Fruit fly (Drosophila melanogaster) whole organism, embryonic: ENCODE measurements around the gene CG16826.

Experiments
- Antp ChIP-seq: fragments of 200-800 bp; sonication (Bioruptor generic); optimal IDR thresholded peaks from 3 replicates; lab custom pipeline; 2016; ENCODE audit warnings: missing biosample characterization, missing genetic modification characterization
- Asciz ChIP-seq: fragments of 200-800 bp; sonication (Bioruptor generic); optimal IDR thresholded peaks from 2 replicates; lab custom pipeline; 2017; ENCODE audit warnings: missing biosample characterization, mild to moderate bottlenecking, missing genetic modification characterization, missing genetic modification reagents
- B-H1 ChIP-seq: fragments of 200-800 bp; sonication (Bioruptor generic); IDR thresholded peaks from 3 replicates; pipeline ENCODE4 v1.3.6; 2022; ENCODE audit warnings: missing biosample characterization, missing genetic modification characterization
- BEAF-32 ChIP-seq: fragments of 200-800 bp; sonication (Bioruptor generic); optimal IDR thresholded peaks from 3 replicates; lab custom pipeline; 2017; ENCODE audit warnings: missing biosample characterization, missing genetic modification characterization, mild to moderate bottlenecking, moderate library complexity, missing genetic modification reagents
- CG11085 ChIP-seq: fragments of 200-800 bp; sonication (Bioruptor generic); IDR thresholded peaks from 2 replicates; pipeline ENCODE4 v1.3.6; 2022; ENCODE audit warnings: missing biosample characterization, missing genetic modification characterization
- CG11093 ChIP-seq: fragments of 200-800 bp; sonication (Bioruptor generic); IDR thresholded peaks from 3 replicates; pipeline ENCODE4 v1.3.6; 2022; ENCODE audit warnings: missing biosample characterization, missing genetic modification characterization
- CG12942 ChIP-seq: fragments of 200-800 bp; sonication (Bioruptor generic); optimal IDR thresholded peaks from 3 replicates; lab custom pipeline; 2016; ENCODE audit warnings: missing biosample characterization, missing genetic modification characterization
- CG13775 ChIP-seq: fragments of 200-800 bp; sonication (Bioruptor generic); optimal IDR thresholded peaks from 3 replicates; lab custom pipeline; 2017; ENCODE audit warnings: missing biosample characterization, mild to moderate bottlenecking, missing genetic modification characterization
- CG15073 ChIP-seq: fragments of 200-800 bp; sonication (Bioruptor generic); optimal IDR thresholded peaks from 2 replicates; lab custom pipeline; 2016; ENCODE audit warnings: missing biosample characterization, missing genetic modification characterization
- CG18599 ChIP-seq: fragments of 200-800 bp; sonication (Bioruptor generic); optimal IDR thresholded peaks from 3 replicates; lab custom pipeline; 2017; ENCODE audit warnings: missing biosample characterization, missing genetic modification characterization, mild to moderate bottlenecking, moderate library complexity, missing genetic modification reagents
- CG2199 ChIP-seq: fragments of 200-800 bp; sonication (Bioruptor generic); IDR thresholded peaks from 3 replicates; pipeline ENCODE4 v1.3.6; 2022; ENCODE audit warnings: missing biosample characterization, missing genetic modification characterization
- CG2678 ChIP-seq: fragments of 200-800 bp; sonication (Bioruptor generic); optimal IDR thresholded peaks from 3 replicates; lab custom pipeline; 2019; ENCODE audit warnings: missing biosample characterization, mild to moderate bottlenecking, missing genetic modification characterization, moderate library complexity
- CG33557 ChIP-seq: fragments of 200-800 bp; sonication (Bioruptor generic); optimal IDR thresholded peaks from 2 replicates; lab custom pipeline; 2019; ENCODE audit warnings: missing biosample characterization, mild to moderate bottlenecking, missing genetic modification characterization, moderate library complexity
- CG4854 ChIP-seq: fragments of 200-800 bp; sonication (Bioruptor generic); optimal IDR thresholded peaks from 2 replicates; lab custom pipeline; 2016; ENCODE audit warnings: missing biosample characterization, missing genetic modification characterization, inconsistent platforms
- CG5180 ChIP-seq: fragments of 200-800 bp; sonication (Bioruptor generic); optimal IDR thresholded peaks from 3 replicates; lab custom pipeline; 2017; ENCODE audit warnings: missing biosample characterization, missing genetic modification characterization, mild to moderate bottlenecking, moderate library complexity, missing genetic modification reagents
- CG6854 ChIP-seq: fragments of 200-800 bp; sonication (Bioruptor generic); optimal IDR thresholded peaks from 3 replicates; lab custom pipeline; 2017; ENCODE audit warnings: missing biosample characterization, mild to moderate bottlenecking, missing genetic modification characterization
- CG7786 ChIP-seq: fragments of 200-800 bp; sonication (Bioruptor generic); optimal IDR thresholded peaks from 2 replicates; lab custom pipeline; 2016; ENCODE audit warnings: missing biosample characterization, missing genetic modification characterization
- CG7987 ChIP-seq: fragments of 200-800 bp; sonication (Bioruptor generic); optimal IDR thresholded peaks from 2 replicates; lab custom pipeline; 2018; ENCODE audit warnings: missing biosample characterization, mild to moderate bottlenecking, missing genetic modification characterization, moderate library complexity
- CG8089 ChIP-seq: fragments of 200-800 bp; sonication (Bioruptor generic); optimal IDR thresholded peaks from 3 replicates; lab custom pipeline; 2016; ENCODE audit warnings: missing biosample characterization, missing genetic modification characterization
- Dad ChIP-seq: fragments of 200-800 bp; sonication (Bioruptor generic); optimal IDR thresholded peaks from 3 replicates; lab custom pipeline; 2016; ENCODE audit warnings: missing biosample characterization, missing genetic modification characterization
- Dbx ChIP-seq: fragments of 200-800 bp; sonication (Bioruptor generic); IDR thresholded peaks from 3 replicates; pipeline ENCODE4 v1.3.6; 2022; ENCODE audit warnings: missing biosample characterization, missing genetic modification characterization
- Doc3 ChIP-seq: fragments of 200-800 bp; sonication (Bioruptor generic); IDR thresholded peaks from 3 replicates; pipeline ENCODE4 v1.3.6; 2022; ENCODE audit warnings: missing biosample characterization, missing genetic modification characterization; ENCODE audit not compliant: partially characterized antibody
- Dref ChIP-seq: fragments of 200-800 bp; sonication (Bioruptor generic); IDR thresholded peaks from 2 replicates; pipeline ENCODE4 v1.3.6; 2022; ENCODE audit warnings: missing biosample characterization, missing genetic modification characterization
- HLH54F ChIP-seq: fragments of 200-800 bp; sonication (Bioruptor generic); optimal IDR thresholded peaks from 3 replicates; lab custom pipeline; 2016; ENCODE audit warnings: missing biosample characterization, missing genetic modification characterization
- MBD-R2 ChIP-seq: fragments of 200-800 bp; sonication (Bioruptor generic); IDR thresholded peaks from 2 replicates; pipeline ENCODE4 v1.3.6; 2022; ENCODE audit warnings: missing biosample characterization, missing genetic modification characterization
- NfI ChIP-seq: fragments of 200-800 bp; sonication (Bioruptor generic); optimal IDR thresholded peaks from 3 replicates; lab custom pipeline; 2018; ENCODE audit warnings: missing biosample characterization, mild to moderate bottlenecking, missing genetic modification characterization, moderate library complexity
- Side ChIP-seq: fragments of 200-800 bp; sonication (Bioruptor generic); optimal IDR thresholded peaks from 2 replicates; lab custom pipeline; 2016; ENCODE audit warnings: missing biosample characterization, missing genetic modification characterization
- TFAM ChIP-seq: fragments of 200-800 bp; sonication (Bioruptor generic); optimal IDR thresholded peaks from 2 replicates; lab custom pipeline; 2017; ENCODE audit warnings: missing biosample characterization, missing genetic modification characterization, inconsistent platforms
- ab ChIP-seq: fragments of 200-800 bp; sonication (Bioruptor generic); optimal IDR thresholded peaks from 2 replicates; lab custom pipeline; 2016; ENCODE audit warnings: missing biosample characterization, missing genetic modification characterization
- abd-A ChIP-seq: fragments of 200-800 bp; sonication (Bioruptor generic); optimal IDR thresholded peaks from 3 replicates; lab custom pipeline; 2019; ENCODE audit warnings: missing biosample characterization, mild to moderate bottlenecking, missing genetic modification characterization, moderate library complexity
- ac ChIP-seq: fragments of 200-800 bp; sonication (Bioruptor generic); optimal IDR thresholded peaks from 3 replicates; lab custom pipeline; 2017; ENCODE audit warnings: missing biosample characterization, mild to moderate bottlenecking, missing genetic modification characterization
- ap ChIP-seq: fragments of 200-800 bp; sonication (Bioruptor generic); IDR thresholded peaks from 2 replicates; pipeline ENCODE4 v1.3.6; 2022; ENCODE audit warnings: missing biosample characterization, missing genetic modification characterization
- br ChIP-seq: fragments of >200 bp; optimal IDR thresholded peaks from 2 replicates; lab custom pipeline; 2017
- cas ChIP-seq: fragments of 200-800 bp; sonication (Bioruptor generic); IDR thresholded peaks from 2 replicates; pipeline ENCODE4 v1.3.6; 2022; ENCODE audit warnings: missing biosample characterization, missing genetic modification characterization
- crp ChIP-seq, 2 experiments: fragments of 200-800 bp; sonication (Bioruptor generic); optimal IDR thresholded peaks; 2 replicates in 1 of 2; 3 replicates in 1 of 2; lab custom pipeline; 2017; ENCODE audit warnings: missing biosample characterization in 2 of 2, missing genetic modification characterization in 2 of 2, mild to moderate bottlenecking in 1 of 2, moderate library complexity in 1 of 2
- gem ChIP-seq: fragments of 200-800 bp; sonication (Bioruptor generic); optimal IDR thresholded peaks from 2 replicates; lab custom pipeline; 2019; ENCODE audit warnings: missing biosample characterization, mild to moderate bottlenecking, missing genetic modification characterization, moderate library complexity
- gfzf ChIP-seq: fragments of 200-800 bp; sonication (Bioruptor generic); optimal IDR thresholded peaks from 2 replicates; lab custom pipeline; 2016; ENCODE audit warnings: missing biosample characterization, mild to moderate bottlenecking, missing genetic modification characterization, moderate library complexity
- grn ChIP-seq: fragments of 200-800 bp; sonication (Bioruptor generic); optimal IDR thresholded peaks from 3 replicates; lab custom pipeline; 2017; ENCODE audit warnings: missing biosample characterization, missing genetic modification characterization
- inv ChIP-seq: fragments of 200-800 bp; sonication (Bioruptor generic); IDR thresholded peaks from 2 replicates; pipeline ENCODE4 v1.3.6; 2022; ENCODE audit warnings: missing biosample characterization, missing genetic modification characterization; ENCODE audit not compliant: partially characterized antibody
- kay ChIP-seq: fragments of 200-800 bp; sonication (Bioruptor generic); optimal IDR thresholded peaks from 2 replicates; lab custom pipeline; 2016; ENCODE audit warnings: missing biosample characterization, missing genetic modification characterization
- mld ChIP-seq: fragments of 200-800 bp; sonication (Bioruptor generic); IDR thresholded peaks from 3 replicates; pipeline ENCODE4 v1.3.6; 2022; ENCODE audit warnings: missing biosample characterization, missing genetic modification characterization; ENCODE audit not compliant: partially characterized antibody
- nerfin-2 ChIP-seq: fragments of 200-800 bp; sonication (Bioruptor generic); IDR thresholded peaks from 2 replicates; pipeline ENCODE4 v1.3.6; 2022; ENCODE audit warnings: missing biosample characterization, missing genetic modification characterization; ENCODE audit not compliant: partially characterized antibody
- nom ChIP-seq: fragments of 200-800 bp; sonication (Bioruptor generic); optimal IDR thresholded peaks from 2 replicates; lab custom pipeline; 2017; ENCODE audit warnings: missing biosample characterization, missing genetic modification characterization, mild to moderate bottlenecking, moderate library complexity, missing genetic modification reagents
- pb ChIP-seq: fragments of 200-800 bp; sonication (Bioruptor generic); optimal IDR thresholded peaks from 3 replicates; lab custom pipeline; 2016; ENCODE audit warnings: missing biosample characterization, missing genetic modification characterization
- phol ChIP-seq: fragments of 200-800 bp; sonication (Bioruptor generic); optimal IDR thresholded peaks from 3 replicates; lab custom pipeline; 2018; ENCODE audit warnings: missing biosample characterization, mild to moderate bottlenecking, missing genetic modification characterization, moderate library complexity
- slbo ChIP-seq: fragments of 200-800 bp; sonication (Bioruptor generic); IDR thresholded peaks from 2 replicates; pipeline ENCODE4 v1.3.6; 2022; ENCODE audit warnings: missing biosample characterization, missing genetic modification characterization
- stc ChIP-seq: fragments of 200-800 bp; sonication (Bioruptor generic); IDR thresholded peaks from 2 replicates; pipeline ENCODE4 v1.3.6; 2022; ENCODE audit warnings: missing biosample characterization, missing genetic modification characterization
- toy ChIP-seq: fragments of 200-800 bp; sonication (Bioruptor generic); IDR thresholded peaks from 2 replicates; pipeline ENCODE4 v1.3.6; 2022; ENCODE audit warnings: missing biosample characterization, missing genetic modification characterization
- trh ChIP-seq: fragments of 200-800 bp; sonication (Bioruptor generic); optimal IDR thresholded peaks from 2 replicates; lab custom pipeline; 2016; ENCODE audit warnings: missing biosample characterization, missing genetic modification characterization
- twi ChIP-seq: fragments of 200-800 bp; optimal IDR thresholded peaks from 2 replicates; lab custom pipeline; 2019; ENCODE audit warnings: missing biosample characterization, mild to moderate bottlenecking, missing genetic modification characterization, moderate library complexity
- zen ChIP-seq: fragments of 200-800 bp; sonication (Bioruptor generic); optimal IDR thresholded peaks from 3 replicates; lab custom pipeline; 2018; ENCODE audit warnings: missing biosample characterization, mild to moderate bottlenecking, missing genetic modification characterization, moderate library complexity

The CG16826 gene

dm6 chr2L:13387255-13387654 is 39.7 kb downstream of the CG16826 start, which contains the start of the genes Ing5 and CG7099:
Gene Ing5 (minus strand): TSS chr2L:13387312.
Gene CG7099 (plus strand): TSS chr2L:13387571.
- peak; percentile 95 for TF ChIP-seq B-H1 (GFP tag; lab: Robert Waterston, UW)
- TF ChIP-seq cas: peak; percentile 96
- peak; percentile 96 for TF ChIP-seq CG11085 (GFP tag; lab: Robert Waterston, UW)
- TF ChIP-seq nom (GFP tag; lab: Kevin White, UChicago): peak; percentile 82
- peak; percentile 89 for TF ChIP-seq ab
- TF ChIP-seq CG33557 (GFP tag; lab: Kevin White, UChicago): peak; percentile 91
- TF ChIP-seq HLH54F: peak; percentile 92
- TF ChIP-seq zen (tag; lab: Kevin White, UChicago): peak; percentile 97
- peak; percentile 56 for TF ChIP-seq inv (GFP tag; lab: Robert Waterston, UW)
- TF ChIP-seq toy: peak; percentile 87
- TF ChIP-seq ac: peak; percentile 82
- peak; percentile 83 for TF ChIP-seq Antp (GFP tag; lab: Kevin White, UChicago)
- TF ChIP-seq pb: peak; percentile 67
- peak; percentile 81 for TF ChIP-seq CG15073
- TF ChIP-seq stc: peak; percentile 94
- TF ChIP-seq MBD-R2: peak; percentile 99
- TF ChIP-seq kay (GFP tag; lab: Kevin White, UChicago): peak; percentile 93
- peak; percentile 97 for TF ChIP-seq NfI (GFP tag; lab: Kevin White, UChicago)
- TF ChIP-seq Dref (GFP tag; lab: Robert Waterston, UW): peak; percentile 75
- peak; percentile 83 for TF ChIP-seq Side (GFP tag; lab: Kevin White, UChicago)
- peak; percentile 90 for TF ChIP-seq Asciz (GFP tag; lab: Kevin White, UChicago)
- TF ChIP-seq twi (tag; lab: Kevin White, UChicago): peak; percentile 93
- TF ChIP-seq nerfin-2: peak; percentile 71
- TF ChIP-seq CG2678 (tag; lab: Kevin White, UChicago): peak; percentile 96
- no peak for TF ChIP-seq abd-A (tag; lab: Kevin White, UChicago)
- TF ChIP-seq Dad (GFP tag; lab: Kevin White, UChicago): peak; percentile 93
- TF ChIP-seq TFAM: peak; percentile 53
- TF ChIP-seq Dbx (GFP tag; lab: Robert Waterston, UW): peak; percentile 96
- TF ChIP-seq CG7786 (GFP tag; lab: Kevin White, UChicago): peak; percentile 86
- TF ChIP-seq CG4854: peak; percentile 96
- peak; percentile 96 for TF ChIP-seq CG12942 (GFP tag; lab: Kevin White, UChicago)
- peak; percentile 70 to 88 for TF ChIP-seq crp (GFP tag; optimal IDR thresholded peaks at IDR 0.05; lab: Kevin White, UChicago)
- TF ChIP-seq CG18599: peak; percentile 96
- peak; percentile 73 for TF ChIP-seq CG6854 (GFP tag; lab: Kevin White, UChicago)
- TF ChIP-seq ap: peak; percentile 92
- peak; percentile 97 for TF ChIP-seq phol
- TF ChIP-seq CG5180 (GFP tag; lab: Kevin White, UChicago): no peak
- TF ChIP-seq CG7987 (GFP tag; lab: Kevin White, UChicago): peak; percentile 89
- peak; percentile 99 for TF ChIP-seq gem (tag; lab: Kevin White, UChicago)
- no peak for TF ChIP-seq grn
- TF ChIP-seq trh: peak; percentile 92
- TF ChIP-seq CG11093: peak; percentile 95
- TF ChIP-seq CG2199 (GFP tag; lab: Robert Waterston, UW): peak; percentile 94
- peak; percentile 77 for TF ChIP-seq CG8089 (GFP tag; lab: Kevin White, UChicago)
- TF ChIP-seq slbo (GFP tag; lab: Robert Waterston, UW): peak; percentile 99
- 0 out of 3 replicates have a peak, but pooled peaks have one; percentile 49 for TF ChIP-seq Doc3 (GFP tag; lab: Robert Waterston, UW)
- peak; percentile 97 for TF ChIP-seq CG13775 (GFP tag; lab: Kevin White, UChicago)
- peak; percentile 70 for TF ChIP-seq BEAF-32
- TF ChIP-seq br (lab: Kevin White, UChicago): no peak
- peak; percentile 4 for TF ChIP-seq gfzf (GFP tag; lab: Kevin White, UChicago)
- TF ChIP-seq mld (GFP tag; lab: Robert Waterston, UW): no peak
